Fruit fly (Drosophila melanogaster) whole organism, wandering third instar larva: ENCODE results near the gene COX4.
A peak's percentile ranks its signal among the peaks of the same experiment; 100 is the strongest.

ENCODE experiments used
- Abd-B ChIP-seq: fragments of >200 bp; optimal IDR thresholded peaks from 2 replicates; lab custom pipeline; 2017; ENCODE audit warnings: missing biosample characterization, missing genetic modification characterization
- CG32264 ChIP-seq: fragments of 200-800 bp; sonication (Bioruptor generic); optimal IDR thresholded peaks from 2 replicates; lab custom pipeline; 2016; ENCODE audit warnings: missing biosample characterization, missing genetic modification characterization
- CG9705 ChIP-seq: fragments of 200-800 bp; sonication (Bioruptor generic); optimal IDR thresholded peaks from 2 replicates; lab custom pipeline; 2018; ENCODE audit warnings: missing biosample characterization, mild to moderate bottlenecking, missing genetic modification characterization
- CrebA ChIP-seq: fragments of 200-800 bp; sonication (Bioruptor generic); optimal IDR thresholded peaks from 2 replicates; lab custom pipeline; 2016; ENCODE audit warnings: missing biosample characterization, mild to moderate bottlenecking, missing genetic modification characterization, borderline replicate concordance
- Dfd ChIP-seq: fragments of >200 bp; optimal IDR thresholded peaks from 2 replicates; lab custom pipeline; 2017; ENCODE audit warnings: missing biosample characterization, missing genetic modification characterization
- Dif ChIP-seq: fragments of 200-275, 200-300 bp; sonication (Bioruptor generic); optimal IDR thresholded peaks from 2 replicates; lab custom pipeline; 2018; ENCODE audit warnings: missing biosample characterization, missing genetic modification characterization; ENCODE audit not compliant: partially characterized antibody
- GATAd ChIP-seq: sonication (Bioruptor generic); optimal IDR thresholded peaks from 2 replicates; lab custom pipeline; 2016; ENCODE audit warnings: missing biosample characterization, missing genetic modification characterization
- HLH106 ChIP-seq: fragments of 200-800 bp; optimal IDR thresholded peaks from 3 replicates; lab custom pipeline; 2019; ENCODE audit warnings: missing biosample characterization, mild to moderate bottlenecking, missing genetic modification characterization, moderate library complexity
- Hnf4 ChIP-seq: fragments of 200-800 bp; sonication (Bioruptor generic); optimal IDR thresholded peaks from 2 replicates; lab custom pipeline; 2016; ENCODE audit warnings: missing biosample characterization, mild to moderate bottlenecking, missing genetic modification characterization
- Hr78 ChIP-seq: fragments of >200 bp; optimal IDR thresholded peaks from 2 replicates; lab custom pipeline; 2017; ENCODE audit warnings: missing biosample characterization, missing genetic modification characterization
- Hr83 ChIP-seq: fragments of 200-300 bp; sonication (Bioruptor generic); optimal IDR thresholded peaks from 2 replicates; lab custom pipeline; 2016; ENCODE audit warnings: missing biosample characterization, mild to moderate bottlenecking, missing genetic modification characterization, moderate library complexity; ENCODE audit not compliant: poor library complexity, severe bottlenecking
- Jra ChIP-seq: sonication (Bioruptor generic); optimal IDR thresholded peaks from 2 replicates; lab custom pipeline; 2016; ENCODE audit warnings: missing biosample characterization, missing genetic modification characterization
- Mio ChIP-seq: sonication (Bioruptor generic); optimal IDR thresholded peaks from 2 replicates; lab custom pipeline; 2016; ENCODE audit warnings: missing biosample characterization, missing genetic modification characterization
- Myc ChIP-seq: fragments of >200 bp; optimal IDR thresholded peaks from 2 replicates; lab custom pipeline; 2017
- N ChIP-seq: fragments of >200 bp; optimal IDR thresholded peaks from 2 replicates; lab custom pipeline; 2018; ENCODE audit warnings: missing biosample characterization, missing external identifiers, missing genetic modification characterization
- OdsH ChIP-seq: fragments of 200-800 bp; sonication (Bioruptor generic); optimal IDR thresholded peaks from 2 replicates; lab custom pipeline; 2016; ENCODE audit warnings: missing biosample characterization, mild to moderate bottlenecking, missing genetic modification characterization
- Rel ChIP-seq, 2 experiments: fragments of 200-800 bp; sonication (Bioruptor generic) in 1 of 2; optimal IDR thresholded peaks; 2 replicates in 1 of 2; 3 replicates in 1 of 2; lab custom pipeline; 2016 to 2019; ENCODE audit warnings: mild to moderate bottlenecking in 2 of 2, missing biosample characterization in 2 of 2, missing genetic modification characterization in 2 of 2, moderate library complexity in 1 of 2
- Sp1 ChIP-seq: fragments of 200-800 bp; sonication (Bioruptor generic); optimal IDR thresholded peaks from 3 replicates; lab custom pipeline; 2019; ENCODE audit warnings: missing biosample characterization, mild to moderate bottlenecking, missing genetic modification characterization, moderate library complexity
- Vsx2 ChIP-seq: fragments of 200-300, 225-300 bp; sonication (Bioruptor generic); optimal IDR thresholded peaks from 2 replicates; lab custom pipeline; 2018; ENCODE audit warnings: missing biosample characterization, missing genetic modification characterization; ENCODE audit not compliant: partially characterized antibody
- br ChIP-seq: fragments of 200-800 bp; sonication (Bioruptor generic); optimal IDR thresholded peaks from 2 replicates; lab custom pipeline; 2016; ENCODE audit warnings: missing biosample characterization, missing genetic modification characterization
- brk ChIP-seq: fragments of 200-800 bp; sonication (Bioruptor generic); optimal IDR thresholded peaks from 2 replicates; lab custom pipeline; 2016; ENCODE audit warnings: missing biosample characterization, mild to moderate bottlenecking, missing genetic modification characterization
- dl ChIP-seq, 2 experiments: fragments of 175-275, 200-275 bp in 1 of 2; fragments of 200-275 bp in 1 of 2; sonication (Bioruptor generic); optimal IDR thresholded peaks; lab custom pipeline; 2018; ENCODE audit warnings: mild to moderate bottlenecking in 2 of 2, missing biosample characterization in 2 of 2, missing genetic modification characterization in 2 of 2, moderate library complexity in 2 of 2; ENCODE audit not compliant: partially characterized antibody in 2 of 2, insufficient read depth in 1 of 2
- dmrt93B ChIP-seq: fragments of 200-800 bp; sonication (Bioruptor generic); optimal IDR thresholded peaks from 2 replicates; lab custom pipeline; 2018; ENCODE audit warnings: missing biosample characterization, mild to moderate bottlenecking, missing genetic modification characterization
- dsf ChIP-seq: sonication (Bioruptor generic); optimal IDR thresholded peaks from 2 replicates; lab custom pipeline; 2016; ENCODE audit warnings: missing biosample characterization, missing genetic modification characterization, borderline replicate concordance
- ey ChIP-seq: fragments of 200-800 bp; sonication (Bioruptor generic); optimal IDR thresholded peaks from 2 replicates; lab custom pipeline; 2016; ENCODE audit warnings: missing biosample characterization, missing genetic modification characterization
- foxo ChIP-seq, 2 experiments: fragments of 200-800 bp; sonication (Bioruptor generic); optimal IDR thresholded peaks; 2 replicates in 1 of 2; 3 replicates in 1 of 2; lab custom pipeline; 2016 to 2017; ENCODE audit warnings: missing biosample characterization in 2 of 2, missing genetic modification characterization in 2 of 2
- fru ChIP-seq: fragments of 200-800 bp; sonication (Bioruptor generic); optimal IDR thresholded peaks from 3 replicates; lab custom pipeline; 2016; ENCODE audit warnings: missing biosample characterization, mild to moderate bottlenecking, missing genetic modification characterization
- h ChIP-seq: fragments of 200-800 bp; sonication (Bioruptor generic); optimal IDR thresholded peaks from 3 replicates; lab custom pipeline; 2016; ENCODE audit warnings: missing biosample characterization, mild to moderate bottlenecking, missing genetic modification characterization
- jim ChIP-seq: fragments of 175-275, 200-325 bp; sonication (Bioruptor generic); optimal IDR thresholded peaks from 2 replicates; lab custom pipeline; 2016; ENCODE audit warnings: missing biosample characterization, mild to moderate bottlenecking, missing genetic modification characterization
- lola ChIP-seq: fragments of >200 bp; optimal IDR thresholded peaks from 2 replicates; lab custom pipeline; 2017; ENCODE audit warnings: missing biosample characterization, missing genetic modification characterization
- pan ChIP-seq: fragments of >200 bp; optimal IDR thresholded peaks from 2 replicates; lab custom pipeline; 2017
- psq ChIP-seq: fragments of 200-800 bp; sonication (Bioruptor generic); optimal IDR thresholded peaks from 3 replicates; lab custom pipeline; 2017; ENCODE audit warnings: missing biosample characterization, mild to moderate bottlenecking, missing genetic modification characterization, moderate library complexity
- rgr ChIP-seq: fragments of 200-800 bp; sonication (Bioruptor generic); optimal IDR thresholded peaks from 3 replicates; lab custom pipeline; 2016; ENCODE audit warnings: missing biosample characterization, mild to moderate bottlenecking, missing genetic modification characterization
- sage ChIP-seq: fragments of 200-800 bp; sonication (Bioruptor generic); optimal IDR thresholded peaks from 2 replicates; lab custom pipeline; 2016; ENCODE audit warnings: missing biosample characterization, mild to moderate bottlenecking, missing genetic modification characterization
- sv ChIP-seq: fragments of 200-800 bp; sonication (Bioruptor generic); optimal IDR thresholded peaks from 3 replicates; lab custom pipeline; 2016; ENCODE audit warnings: missing biosample characterization, missing genetic modification characterization
- tai ChIP-seq: sonication (Bioruptor generic); optimal IDR thresholded peaks from 2 replicates; lab custom pipeline; 2016; ENCODE audit warnings: missing biosample characterization, missing genetic modification characterization
- usp ChIP-seq: fragments of >200 bp; optimal IDR thresholded peaks from 2 replicates; lab custom pipeline; 2017; ENCODE audit warnings: missing biosample characterization, missing genetic modification characterization
- woc ChIP-seq: sonication (Bioruptor generic); optimal IDR thresholded peaks from 2 replicates; lab custom pipeline; 2016; ENCODE audit warnings: missing biosample characterization, mild to moderate bottlenecking, missing genetic modification characterization

Gene COX4

DNA sequence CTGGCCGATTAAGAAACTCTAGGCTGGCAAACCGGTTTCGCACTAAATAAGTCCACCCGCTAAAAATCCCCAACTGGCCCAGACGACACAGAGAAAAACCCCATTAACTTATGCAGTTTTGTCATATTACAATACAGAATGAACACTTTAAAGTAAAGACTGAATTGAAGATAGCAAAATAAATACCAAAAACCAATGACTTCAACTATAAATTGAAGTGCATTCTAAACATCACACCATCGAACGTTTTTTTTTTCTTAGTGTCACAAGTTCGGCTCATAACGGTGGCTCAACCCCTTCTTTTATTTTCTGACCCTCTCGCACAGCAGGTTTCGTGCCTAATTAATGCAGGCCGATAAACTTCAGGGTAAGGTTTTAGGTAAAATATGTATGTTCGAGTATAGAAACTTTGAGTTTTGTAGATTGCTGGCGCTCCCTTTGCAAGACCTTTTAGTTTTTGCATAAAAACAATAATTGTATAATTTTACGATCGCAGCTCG is 17.1 kb upstream of the COX4 start:
- TF ChIP-seq Dfd: no peak
- no peak for TF ChIP-seq CrebA (GFP tag; lab: Kevin White, UChicago)
- no peak for TF ChIP-seq dl (GFP tag; optimal IDR thresholded peaks at IDR 0.05; lab: Kevin White, UChicago; ENCODE audit: insufficient read depth in 1 of 2, partially characterized antibody in 2 of 2)
- no peak for TF ChIP-seq Hr83
- no peak for TF ChIP-seq dsf (GFP tag; lab: Kevin White, UChicago)
- peak; percentile 82 for TF ChIP-seq Hnf4 (GFP tag; lab: Kevin White, UChicago)
- TF ChIP-seq pan (lab: Kevin White, UChicago): no peak
- TF ChIP-seq rgr (GFP tag; lab: Kevin White, UChicago): peak; percentile 77
- TF ChIP-seq Abd-B (GFP tag; lab: Kevin White, UChicago): no peak
- TF ChIP-seq foxo (GFP tag; optimal IDR thresholded peaks at IDR 0.05; lab: Kevin White, UChicago): peak in 1 of 2 experiments; percentile 82
- no peak for TF ChIP-seq N
- no peak for TF ChIP-seq Dif
- peak; percentile 50 for TF ChIP-seq HLH106 (tag; lab: Kevin White, UChicago)
- TF ChIP-seq Myc (lab: Kevin White, UChicago): no peak
- TF ChIP-seq ey: peak; percentile 81
- peak; percentile 51 for TF ChIP-seq dmrt93B (GFP tag; lab: Kevin White, UChicago)
- TF ChIP-seq jim (GFP tag; lab: Kevin White, UChicago): no peak
- TF ChIP-seq GATAd (GFP tag; lab: Kevin White, UChicago): no peak
- peak; percentile 62 for TF ChIP-seq psq (GFP tag; lab: Kevin White, UChicago)
- peak; percentile 82 for TF ChIP-seq OdsH (GFP tag; lab: Kevin White, UChicago)
- no peak for TF ChIP-seq CG32264 (GFP tag; lab: Kevin White, UChicago)
- TF ChIP-seq CG9705: no peak
- no peak for TF ChIP-seq Rel (GFP tag; optimal IDR thresholded peaks at IDR 0.05; lab: Kevin White, UChicago)
- peak; percentile 10 for TF ChIP-seq Rel (tag; optimal IDR thresholded peaks at IDR 0.05; lab: Kevin White, UChicago)
- TF ChIP-seq Vsx2: no peak
- TF ChIP-seq Mio (GFP tag; lab: Kevin White, UChicago): no peak
- peak; percentile 84 for TF ChIP-seq sv (GFP tag; lab: Kevin White, UChicago)
- peak; percentile 14 for TF ChIP-seq Jra (GFP tag; lab: Kevin White, UChicago)
- TF ChIP-seq usp (GFP tag; lab: Kevin White, UChicago): no peak
- TF ChIP-seq Hr78 (GFP tag; lab: Kevin White, UChicago): no peak
- TF ChIP-seq h (GFP tag; lab: Kevin White, UChicago): peak; percentile 43
- peak; percentile 43 for TF ChIP-seq Sp1 (GFP tag; lab: Kevin White, UChicago)
- no peak for TF ChIP-seq lola
- peak; percentile 51 for TF ChIP-seq tai (GFP tag; lab: Kevin White, UChicago)
- peak; percentile 22 for TF ChIP-seq woc (GFP tag; lab: Kevin White, UChicago)
- TF ChIP-seq br (GFP tag; lab: Kevin White, UChicago): peak; percentile 82
- peak; percentile 87 for TF ChIP-seq fru
- TF ChIP-seq brk (GFP tag; lab: Kevin White, UChicago): peak; percentile 60
- TF ChIP-seq sage (GFP tag; lab: Kevin White, UChicago): no peak
- TF ChIP-seq, all 38 proteins: peak for 18

DNA sequence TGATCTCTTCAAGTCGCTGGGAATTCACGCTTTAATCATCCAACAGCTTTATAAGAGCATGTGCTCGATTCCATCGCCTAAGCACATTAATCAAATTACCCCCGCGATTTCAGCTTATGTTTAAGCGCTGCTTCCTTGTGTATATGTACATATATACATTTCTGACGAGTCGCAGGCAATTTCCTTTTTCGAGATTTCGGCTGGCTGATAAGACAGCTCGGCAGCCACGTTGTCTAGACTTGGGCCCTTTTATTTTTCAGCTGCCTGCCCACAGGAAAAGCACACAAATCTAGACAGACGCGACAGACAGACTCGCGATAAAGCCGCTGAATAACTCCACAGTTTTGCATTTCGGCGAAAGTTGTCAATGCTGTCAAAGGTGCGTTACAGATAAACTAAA is 16.0 kb upstream of the COX4 start:
- TF ChIP-seq Dif (no peak), Vsx2 (no peak), Hnf4 (GFP tag; lab: Kevin White, UChicago) (no peak), ey (no peak), fru (no peak), lola (no peak), Hr78 (GFP tag; lab: Kevin White, UChicago) (no peak), foxo (GFP tag; optimal IDR thresholded peaks at IDR 0.05; lab: Kevin White, UChicago) (no peak), CrebA (GFP tag; lab: Kevin White, UChicago) (no peak), Sp1 (GFP tag; lab: Kevin White, UChicago) (no peak), GATAd (GFP tag; lab: Kevin White, UChicago) (no peak), N (no peak), Abd-B (GFP tag; lab: Kevin White, UChicago) (no peak), sage (GFP tag; lab: Kevin White, UChicago) (no peak), pan (lab: Kevin White, UChicago) (no peak), Myc (lab: Kevin White, UChicago) (no peak), Rel (GFP tag; optimal IDR thresholded peaks at IDR 0.05; lab: Kevin White, UChicago) (no peak), Rel (tag; optimal IDR thresholded peaks at IDR 0.05; lab: Kevin White, UChicago) (no peak), dmrt93B (GFP tag; lab: Kevin White, UChicago) (no peak)
